Worm (Caenorhabditis elegans) whole organism, young adult: ENCODE measurements around the gene Y41D4A.1.

Source experiments
- B0261.1 ChIP-seq: sonication (generic microtip); optimal IDR thresholded peaks from 2 replicates; lab custom pipeline; 2016; ENCODE audit warnings: mild to moderate bottlenecking, missing genetic modification characterization, moderate library complexity, missing compliant biosample characterization
- D2030.7 ChIP-seq: fragments of 200-800 bp; sonication (Bioruptor generic); IDR thresholded peaks from 2 replicates; pipeline ENCODE4 v1.3.6; 2022; ENCODE audit warnings: missing genetic modification reagents, missing genetic modification characterization, missing compliant biosample characterization
- F39B2.1 ChIP-seq: fragments of 200-800 bp; sonication (Bioruptor generic); IDR thresholded peaks from 2 replicates; pipeline ENCODE4 v1.3.6; 2022; ENCODE audit warnings: missing genetic modification reagents, missing genetic modification characterization, missing compliant biosample characterization
- F57C9.4 ChIP-seq: sonication (generic microtip); optimal IDR thresholded peaks from 2 replicates; lab custom pipeline; 2017; ENCODE audit warnings: mild to moderate bottlenecking, missing genetic modification characterization, missing compliant biosample characterization
- K11D2.4 ChIP-seq: fragments of 200-800 bp; sonication (Bioruptor generic); IDR thresholded peaks from 2 replicates; pipeline ENCODE4 v1.3.6; 2022; ENCODE audit warnings: missing genetic modification reagents, missing genetic modification characterization, missing compliant biosample characterization
- T07F8.4 ChIP-seq: sonication (generic microtip); optimal IDR thresholded peaks from 2 replicates; lab custom pipeline; 2016; ENCODE audit warnings: mild to moderate bottlenecking, missing genetic modification characterization, moderate library complexity, missing compliant biosample characterization
- T26A5.8 ChIP-seq: sonication (generic microtip); optimal IDR thresholded peaks from 2 replicates; lab custom pipeline; 2016; ENCODE audit warnings: missing genetic modification characterization, missing compliant biosample characterization
- ZK185.1 ChIP-seq: sonication (generic microtip); optimal IDR thresholded peaks from 2 replicates; lab custom pipeline; 2016; ENCODE audit warnings: mild to moderate bottlenecking, missing genetic modification characterization, missing compliant biosample characterization; ENCODE audit not compliant: poor library complexity, severe bottlenecking
- ama-1 ChIP-seq, 3 experiments: fragments of 150-350 bp in 1 of 3; sonication (generic microtip) in 2 of 3; optimal IDR thresholded peaks; 2 replicates each; lab custom pipeline; 2014 to 2018; ENCODE audit warnings: missing biosample characterization in 2 of 3, missing genetic modification characterization in 2 of 3, missing genetic modification reagents in 2 of 3
- aptf-2 ChIP-seq: fragments of 200-800 bp; sonication (Bioruptor generic); conservative IDR thresholded peaks from 2 replicates; pipeline ENCODE4 v1.3.6; 2022; ENCODE audit warnings: missing genetic modification reagents, missing genetic modification characterization, missing compliant biosample characterization
- aptf-3 ChIP-seq: fragments of 200-800 bp; sonication (Bioruptor generic); IDR thresholded peaks from 2 replicates; pipeline ENCODE4 v1.3.6; 2022; ENCODE audit warnings: missing genetic modification characterization, missing compliant biosample characterization
- athp-1 ChIP-seq: sonication (generic microtip); optimal IDR thresholded peaks from 2 replicates; lab custom pipeline; 2017; ENCODE audit warnings: mild to moderate bottlenecking, missing genetic modification characterization, missing compliant biosample characterization
- attf-3 ChIP-seq: fragments of 200-800 bp; sonication (Bioruptor generic); conservative IDR thresholded peaks from 2 replicates; pipeline ENCODE4 v1.3.6; 2022; ENCODE audit warnings: missing genetic modification reagents, missing genetic modification characterization, missing compliant biosample characterization
- bed-1 ChIP-seq: fragments of 200-800 bp; sonication (Bioruptor generic); IDR thresholded peaks from 2 replicates; pipeline ENCODE4 v1.3.6; 2022; ENCODE audit warnings: missing genetic modification reagents, missing genetic modification characterization, missing compliant biosample characterization
- bed-2 ChIP-seq: fragments of 200-800 bp; sonication (Bioruptor generic); IDR thresholded peaks from 2 replicates; pipeline ENCODE4 v1.3.6; 2022; ENCODE audit warnings: missing genetic modification reagents, missing genetic modification characterization, missing compliant biosample characterization
- cebp-2 ChIP-seq: fragments of 200-800 bp; sonication (Bioruptor generic); IDR thresholded peaks from 2 replicates; pipeline ENCODE4 v1.3.6; 2022; ENCODE audit warnings: missing genetic modification characterization, missing compliant biosample characterization
- ceh-40 ChIP-seq: fragments of 200-800 bp; sonication (Bioruptor generic); IDR thresholded peaks from 2 replicates; pipeline ENCODE4 v1.3.6; 2022; ENCODE audit warnings: missing genetic modification characterization, missing compliant biosample characterization
- die-1 ChIP-seq: sonication (generic microtip); optimal IDR thresholded peaks from 2 replicates; lab custom pipeline; 2016; ENCODE audit warnings: missing genotype, mild to moderate bottlenecking, missing genetic modification characterization, missing compliant biosample characterization
- dox-1 ChIP-seq: fragments of 200-800 bp; sonication (Bioruptor generic); IDR thresholded peaks from 2 replicates; pipeline ENCODE4 v1.3.6; 2022; ENCODE audit warnings: missing genetic modification reagents, missing genetic modification characterization, missing compliant biosample characterization
- efl-1 ChIP-seq: fragments of 150-350 bp; optimal IDR thresholded peaks from 2 replicates; lab custom pipeline; 2014; ENCODE audit warnings: missing biosample characterization, missing genetic modification reagents, missing genetic modification characterization
- fkh-3 ChIP-seq: sonication (generic microtip); optimal IDR thresholded peaks from 2 replicates; lab custom pipeline; 2016; ENCODE audit warnings: mild to moderate bottlenecking, missing genetic modification characterization, missing compliant biosample characterization
- gei-17 ChIP-seq: fragments of 200-800 bp; sonication (Bioruptor generic); optimal IDR thresholded peaks from 2 replicates; lab custom pipeline; 2018; ENCODE audit warnings: mild to moderate bottlenecking, missing genetic modification characterization, missing compliant biosample characterization
- hlh-26 ChIP-seq: fragments of 200-800 bp; sonication (Bioruptor generic); conservative IDR thresholded peaks from 2 replicates; pipeline ENCODE4 v1.3.6; 2022; ENCODE audit warnings: missing genetic modification reagents, missing genetic modification characterization, missing compliant biosample characterization
- let-526 ChIP-seq: fragments of 200-800 bp; sonication (Bioruptor generic); IDR thresholded peaks from 2 replicates; pipeline ENCODE4 v1.3.6; 2022; ENCODE audit warnings: missing genetic modification reagents, missing genetic modification characterization, missing compliant biosample characterization
- lin-26 ChIP-seq: fragments of 200-800 bp; sonication (Bioruptor generic); IDR thresholded peaks from 2 replicates; pipeline ENCODE4 v1.3.6; 2022; ENCODE audit warnings: missing genetic modification reagents, missing genetic modification characterization, missing compliant biosample characterization
- lin-35 ChIP-seq, 3 experiments: fragments of 150-350 bp in 2 of 3; sonication (generic microtip) in 1 of 3; optimal IDR thresholded peaks; 2 replicates each; lab custom pipeline; 2014 to 2018; ENCODE audit warnings: missing biosample characterization in 3 of 3, missing genetic modification characterization in 3 of 3, missing genetic modification reagents in 3 of 3
- lin-40 ChIP-seq: sonication (generic microtip); optimal IDR thresholded peaks from 2 replicates; lab custom pipeline; 2016; ENCODE audit warnings: missing genetic modification characterization, mild to moderate bottlenecking, missing compliant biosample characterization, missing genotype, missing genetic modification reagents
- lin-54 ChIP-seq: fragments of 200-800 bp; sonication (Bioruptor generic); optimal IDR thresholded peaks from 2 replicates; lab custom pipeline; 2018; ENCODE audit warnings: mild to moderate bottlenecking, missing genetic modification characterization, missing compliant biosample characterization
- lsy-27 ChIP-seq: sonication (generic microtip); optimal IDR thresholded peaks from 2 replicates; lab custom pipeline; 2017; ENCODE audit warnings: missing genetic modification characterization, mild to moderate bottlenecking, missing compliant biosample characterization, antibody characterized with exemption, missing genotype, borderline replicate concordance; ENCODE audit not compliant: insufficient read depth
- madf-3 ChIP-seq: fragments of 200-800 bp; sonication (Bioruptor generic); IDR thresholded peaks from 2 replicates; pipeline ENCODE4 v1.3.6; 2022; ENCODE audit warnings: missing genetic modification reagents, missing genetic modification characterization, missing compliant biosample characterization
- mel-28 ChIP-seq: sonication (generic microtip); optimal IDR thresholded peaks from 2 replicates; lab custom pipeline; 2016; ENCODE audit warnings: borderline replicate concordance, mild to moderate bottlenecking, missing genetic modification characterization, missing compliant biosample characterization
- mes-4 ChIP-seq: sonication (generic microtip); optimal IDR thresholded peaks from 2 replicates; lab custom pipeline; 2016; ENCODE audit warnings: missing genotype, missing genetic modification characterization, missing compliant biosample characterization
- mxl-1 ChIP-seq: sonication (generic microtip); optimal IDR thresholded peaks from 2 replicates; lab custom pipeline; 2016; ENCODE audit warnings: missing genetic modification characterization, missing compliant biosample characterization
- nfyb-1 ChIP-seq: fragments of 200-800 bp; sonication (Bioruptor generic); IDR thresholded peaks from 2 replicates; pipeline ENCODE4 v1.3.6; 2022; ENCODE audit warnings: missing genetic modification reagents, missing genetic modification characterization, missing compliant biosample characterization
- nhr-120 ChIP-seq: fragments of 200-800 bp; sonication (Bioruptor generic); IDR thresholded peaks from 2 replicates; pipeline ENCODE4 v1.3.6; 2022; ENCODE audit warnings: missing genetic modification characterization, missing compliant biosample characterization
- nhr-27 ChIP-seq: fragments of 200-800 bp; sonication (Bioruptor generic); optimal IDR thresholded peaks from 2 replicates; lab custom pipeline; 2018; ENCODE audit warnings: mild to moderate bottlenecking, missing genetic modification characterization, moderate library complexity, missing compliant biosample characterization
- nhr-90 ChIP-seq: sonication (generic microtip); optimal IDR thresholded peaks from 2 replicates; lab custom pipeline; 2016; ENCODE audit warnings: missing genotype, mild to moderate bottlenecking, missing genetic modification characterization, missing compliant biosample characterization
- pbrm-1 ChIP-seq: fragments of 200-800 bp; sonication (Bioruptor generic); IDR thresholded peaks from 2 replicates; pipeline ENCODE4 v1.3.6; 2022; ENCODE audit warnings: missing genetic modification reagents, missing genetic modification characterization, missing compliant biosample characterization
- rec-8 ChIP-seq, 2 experiments: sonication (generic microtip); optimal IDR thresholded peaks; 2 replicates each; lab custom pipeline; 2016; ENCODE audit warnings: mild to moderate bottlenecking in 2 of 2, missing genetic modification characterization in 2 of 2, missing genetic modification reagents in 2 of 2, missing genotype in 2 of 2, missing biosample characterization in 1 of 2, missing compliant biosample characterization in 1 of 2, moderate library complexity in 1 of 2
- repo-1 ChIP-seq: sonication (generic microtip); optimal IDR thresholded peaks from 2 replicates; lab custom pipeline; 2017; ENCODE audit warnings: mild to moderate bottlenecking, missing genetic modification characterization, missing compliant biosample characterization
- rpc-1 ChIP-seq, 2 experiments: fragments of 150-350 bp in 1 of 2; sonication (generic microtip) in 1 of 2; optimal IDR thresholded peaks; 2 replicates each; lab custom pipeline; 2014 to 2018; ENCODE audit warnings: missing biosample characterization in 1 of 2, missing genetic modification characterization in 1 of 2, missing genetic modification reagents in 1 of 2, missing genotype in 1 of 2
- somi-1 ChIP-seq: fragments of 200-800 bp; sonication (Bioruptor generic); optimal IDR thresholded peaks from 2 replicates; lab custom pipeline; 2018; ENCODE audit warnings: mild to moderate bottlenecking, missing genetic modification characterization, missing compliant biosample characterization
- sptf-2 ChIP-seq: fragments of 200-800 bp; sonication (Bioruptor generic); optimal IDR thresholded peaks from 2 replicates; lab custom pipeline; 2018; ENCODE audit warnings: mild to moderate bottlenecking, missing genetic modification characterization, missing compliant biosample characterization
- zfh-2 ChIP-seq: fragments of 200-800 bp; sonication (Bioruptor generic); conservative IDR thresholded peaks from 2 replicates; pipeline ENCODE4 v1.3.6; 2022; ENCODE audit warnings: missing genetic modification reagents, missing genetic modification characterization, missing compliant biosample characterization
- ztf-25 ChIP-seq: fragments of 200-800 bp; sonication (Bioruptor generic); IDR thresholded peaks from 2 replicates; pipeline ENCODE4 v1.3.6; 2022; ENCODE audit warnings: missing genetic modification reagents, missing genetic modification characterization, missing compliant biosample characterization
- ztf-26 ChIP-seq: sonication (generic microtip); optimal IDR thresholded peaks from 2 replicates; lab custom pipeline; 2017; ENCODE audit warnings: missing genetic modification characterization, missing compliant biosample characterization
- ztf-28 ChIP-seq: fragments of 200-800 bp; sonication (Bioruptor generic); IDR thresholded peaks from 2 replicates; pipeline ENCODE4 v1.3.6; 2022; ENCODE audit warnings: missing genetic modification reagents, missing genetic modification characterization, missing compliant biosample characterization
- ztf-3 ChIP-seq: fragments of 200-800 bp; sonication (Bioruptor generic); optimal IDR thresholded peaks from 2 replicates; lab custom pipeline; 2018; ENCODE audit warnings: mild to moderate bottlenecking, missing genetic modification characterization, missing compliant biosample characterization
- ztf-6 ChIP-seq: fragments of 200-800 bp; sonication (Bioruptor generic); IDR thresholded peaks from 2 replicates; pipeline ENCODE4 v1.3.6; 2022; ENCODE audit warnings: missing genetic modification reagents, missing genetic modification characterization, missing compliant biosample characterization

The Y41D4A.1 gene

ce11 chrIV:1763452-1763851, 8.5 kb upstream of the Y41D4A.1 start:
- TF ChIP-seq rpc-1 (optimal IDR thresholded peaks at IDR 0.05; lab: Kevin White, UChicago) (no peak), rpc-1 (tag; optimal IDR thresholded peaks at IDR 0.05; lab: Kevin White, UChicago) (peak; percentile 7), nhr-120 (GFP tag; lab: Robert Waterston, UW) (no peak), F39B2.1 (no peak), ztf-26 (tag; lab: Kevin White, UChicago) (no peak), pbrm-1 (GFP tag; lab: Robert Waterston, UW) (peak; percentile 97), aptf-3 (no peak), athp-1 (tag; lab: Kevin White, UChicago) (no peak), somi-1 (GFP tag; lab: Kevin White, UChicago) (no peak), lin-26 (GFP tag; lab: Robert Waterston, UW) (peak; percentile 78), aptf-2 (GFP tag; lab: Robert Waterston, UW) (no peak), B0261.1 (tag; lab: Kevin White, UChicago) (no peak), T07F8.4 (tag; lab: Kevin White, UChicago) (no peak), repo-1 (no peak), efl-1 (GFP tag; lab: Kevin White, UChicago) (peak; percentile 38), nhr-90 (tag; lab: Kevin White, UChicago) (no peak), lin-35 (GFP tag; optimal IDR thresholded peaks at IDR 0.05; lab: Kevin White, UChicago) (no peak), lin-54 (GFP tag; lab: Kevin White, UChicago) (peak; percentile 56), ztf-25 (GFP tag; lab: Robert Waterston, UW) (no peak), dox-1 (GFP tag; lab: Robert Waterston, UW) (peak; percentile 65; the same call in 1 of the 2 replicates), lin-40 (tag; lab: Kevin White, UChicago) (no peak), zfh-2 (GFP tag; lab: Robert Waterston, UW) (peak; percentile 78), attf-3 (GFP tag; lab: Robert Waterston, UW) (no peak), ceh-40 (GFP tag; lab: Robert Waterston, UW) (no peak), T26A5.8 (tag; lab: Kevin White, UChicago) (no peak), lsy-27 (tag; lab: Kevin White, UChicago) (no peak), mes-4 (tag; lab: Kevin White, UChicago) (no peak), rec-8 (tag; optimal IDR thresholded peaks at IDR 0.05; lab: Kevin White, UChicago) (peak in 1 of 2 experiments; percentile 15), nfyb-1 (GFP tag; lab: Robert Waterston, UW) (peak; percentile 57; the same call in 1 of the 2 replicates), mxl-1 (tag; lab: Kevin White, UChicago) (no peak), ztf-28 (0 out of 2 replicates have a peak, but pooled peaks have one; percentile 14), ZK185.1 (tag; lab: Kevin White, UChicago) (no peak), ama-1 (optimal IDR thresholded peaks at IDR 0.05; lab: Kevin White, UChicago) (no peak), ama-1 (GFP tag; optimal IDR thresholded peaks at IDR 0.05; lab: Kevin White, UChicago) (no peak), gei-17 (GFP tag; lab: Kevin White, UChicago) (no peak), bed-2 (GFP tag; lab: Robert Waterston, UW) (no peak), bed-1 (GFP tag; lab: Robert Waterston, UW) (no peak), F57C9.4 (no peak), die-1 (tag; lab: Kevin White, UChicago) (no peak), nhr-27 (tag; lab: Kevin White, UChicago) (no peak), D2030.7 (GFP tag; lab: Robert Waterston, UW) (peak; percentile 66; the same call in 1 of the 2 replicates), madf-3 (GFP tag; lab: Robert Waterston, UW) (0 out of 2 replicates have a peak, but pooled peaks have one; percentile 25), hlh-26 (GFP tag; lab: Robert Waterston, UW) (no peak), ztf-6 (GFP tag; lab: Robert Waterston, UW) (no peak), mel-28 (tag; lab: Kevin White, UChicago) (no peak), sptf-2 (GFP tag; lab: Kevin White, UChicago) (no peak), let-526 (no peak), ztf-3 (GFP tag; lab: Kevin White, UChicago) (no peak), cebp-2 (no peak), K11D2.4 (GFP tag; lab: Robert Waterston, UW) (no peak), fkh-3 (tag; lab: Kevin White, UChicago) (no peak)
